Worm (Caenorhabditis elegans) whole organism, L2 larva: ENCODE results near the gene F56B3.9.
A peak's percentile ranks its signal among the peaks of the same experiment; 100 is the strongest.

Source experiments
- C34F6.9 ChIP-seq: fragments of 150-350 bp; optimal IDR thresholded peaks from 2 replicates; lab custom pipeline; 2014; ENCODE audit warnings: missing biosample characterization, missing genetic modification characterization
- F13H6.1 ChIP-seq: sonication (generic microtip); optimal IDR thresholded peaks from 2 replicates; lab custom pipeline; 2016; ENCODE audit warnings: missing genetic modification characterization, missing compliant biosample characterization
- ZK546.5 ChIP-seq: sonication (generic microtip); optimal IDR thresholded peaks from 2 replicates; lab custom pipeline; 2017; ENCODE audit warnings: missing biosample characterization, missing genetic modification characterization
- alr-1 ChIP-seq: fragments of 150-350 bp; optimal IDR thresholded peaks from 2 replicates; lab custom pipeline; 2014; ENCODE audit warnings: missing biosample characterization, missing genetic modification characterization
- aly-2 ChIP-seq: fragments of 150-350 bp; optimal IDR thresholded peaks from 2 replicates; lab custom pipeline; 2014; ENCODE audit warnings: missing biosample characterization, missing genetic modification characterization
- ama-1 ChIP-seq: fragments of 150-350 bp; optimal IDR thresholded peaks from 2 replicates; lab custom pipeline; 2018; ENCODE audit warnings: inconsistent platforms
- blmp-1 ChIP-seq: sonication (generic microtip); optimal IDR thresholded peaks from 2 replicates; lab custom pipeline; 2017; ENCODE audit warnings: missing genetic modification characterization, mild to moderate bottlenecking, missing compliant biosample characterization, antibody characterized with exemption, moderate library complexity; ENCODE audit not compliant: insufficient read depth
- ceh-16 ChIP-seq: fragments of 150-350 bp; optimal IDR thresholded peaks from 2 replicates; lab custom pipeline; 2014; ENCODE audit warnings: missing biosample characterization, missing genetic modification characterization
- ceh-82 ChIP-seq: fragments of 150-350 bp; optimal IDR thresholded peaks from 2 replicates; lab custom pipeline; 2014; ENCODE audit warnings: missing biosample characterization, missing genetic modification characterization
- crh-2 ChIP-seq: sonication (generic microtip); optimal IDR thresholded peaks from 2 replicates; lab custom pipeline; 2017; ENCODE audit warnings: missing biosample characterization, missing genetic modification characterization
- dmd-4 ChIP-seq: sonication (generic microtip); optimal IDR thresholded peaks from 2 replicates; lab custom pipeline; 2017; ENCODE audit warnings: missing biosample characterization, missing genetic modification characterization
- elt-1 ChIP-seq: fragments of 150-350 bp; optimal IDR thresholded peaks from 2 replicates; lab custom pipeline; 2014; ENCODE audit warnings: missing biosample characterization, missing genetic modification characterization
- elt-3 ChIP-seq: sonication (generic microtip); optimal IDR thresholded peaks from 2 replicates; lab custom pipeline; 2017; ENCODE audit warnings: missing biosample characterization, missing genetic modification characterization
- fos-1 ChIP-seq: fragments of 150-350 bp; optimal IDR thresholded peaks from 2 replicates; lab custom pipeline; 2014; ENCODE audit warnings: missing biosample characterization, missing genetic modification characterization
- gmeb-1 ChIP-seq: fragments of 150-350 bp; optimal IDR thresholded peaks from 2 replicates; lab custom pipeline; 2014; ENCODE audit warnings: missing biosample characterization, missing genetic modification characterization
- lin-11 ChIP-seq: fragments of 150-350 bp; sonication (generic microtip); optimal IDR thresholded peaks from 2 replicates; lab custom pipeline; 2014; ENCODE audit warnings: missing biosample characterization, missing genetic modification characterization, inconsistent platforms, mixed read lengths
- lin-39 ChIP-seq: fragments of 150-350 bp; optimal IDR thresholded peaks from 2 replicates; lab custom pipeline; 2014; ENCODE audit warnings: missing biosample characterization, missing genetic modification reagents, missing genetic modification characterization
- lsy-2 ChIP-seq, 2 experiments: fragments of 150-350 bp in 1 of 2; sonication (generic microtip) in 1 of 2; optimal IDR thresholded peaks; 2 replicates each; lab custom pipeline; 2014 to 2017; ENCODE audit warnings: missing biosample characterization in 2 of 2, missing genetic modification characterization in 2 of 2
- mbf-1 ChIP-seq: sonication (generic microtip); optimal IDR thresholded peaks from 2 replicates; lab custom pipeline; 2017; ENCODE audit warnings: missing biosample characterization, missing genetic modification characterization
- mdl-1 ChIP-seq, 2 experiments: fragments of 150-350 bp in 1 of 2; sonication (generic microtip) in 1 of 2; optimal IDR thresholded peaks; 2 replicates each; lab custom pipeline; 2017; ENCODE audit warnings: missing biosample characterization in 2 of 2, missing genetic modification characterization in 2 of 2
- nhr-11 ChIP-seq: fragments of 150-350 bp; optimal IDR thresholded peaks from 2 replicates; lab custom pipeline; 2014; ENCODE audit warnings: missing biosample characterization, missing genetic modification characterization
- nhr-12 ChIP-seq: fragments of 150-350 bp; optimal IDR thresholded peaks from 2 replicates; lab custom pipeline; 2014; ENCODE audit warnings: missing biosample characterization, missing genetic modification characterization
- nhr-129 ChIP-seq: fragments of 150-350 bp; optimal IDR thresholded peaks from 2 replicates; lab custom pipeline; 2014; ENCODE audit warnings: missing biosample characterization, missing genetic modification characterization
- nhr-21 ChIP-seq: fragments of 150-350 bp; optimal IDR thresholded peaks from 2 replicates; lab custom pipeline; 2014; ENCODE audit warnings: missing biosample characterization, missing genetic modification characterization
- nhr-23 ChIP-seq: fragments of 150-350 bp; optimal IDR thresholded peaks from 2 replicates; lab custom pipeline; 2014; ENCODE audit warnings: missing biosample characterization, missing genetic modification reagents, missing genetic modification characterization
- nhr-237 ChIP-seq: fragments of 150-350 bp; optimal IDR thresholded peaks from 2 replicates; lab custom pipeline; 2014; ENCODE audit warnings: missing biosample characterization, missing genetic modification characterization
- nhr-25 ChIP-seq: fragments of 150-350 bp; sonication (generic microtip); optimal IDR thresholded peaks from 3 replicates; lab custom pipeline; 2014; ENCODE audit warnings: missing biosample characterization, missing genetic modification characterization
- nhr-6 ChIP-seq: fragments of 150-350 bp; optimal IDR thresholded peaks from 2 replicates; lab custom pipeline; 2014; ENCODE audit warnings: missing biosample characterization, missing genetic modification characterization
- nhr-77 ChIP-seq: fragments of 150-350 bp; optimal IDR thresholded peaks from 2 replicates; lab custom pipeline; 2014; ENCODE audit warnings: missing biosample characterization, missing genetic modification characterization
- peb-1 ChIP-seq: fragments of 150-350 bp; optimal IDR thresholded peaks from 2 replicates; lab custom pipeline; 2014; ENCODE audit warnings: missing biosample characterization, missing genetic modification characterization
- sem-4 ChIP-seq: fragments of 150-350 bp; optimal IDR thresholded peaks from 2 replicates; lab custom pipeline; 2014; ENCODE audit warnings: missing biosample characterization, missing genetic modification reagents, missing genetic modification characterization
- skn-1 ChIP-seq: sonication (generic microtip); optimal IDR thresholded peaks from 2 replicates; lab custom pipeline; 2017; ENCODE audit warnings: missing biosample characterization, missing genetic modification characterization
- sma-3 ChIP-seq: sonication (generic microtip); optimal IDR thresholded peaks from 2 replicates; lab custom pipeline; 2016; ENCODE audit warnings: missing genetic modification reagents, missing genetic modification characterization, missing compliant biosample characterization
- sma-9 ChIP-seq, 2 experiments: fragments of 150-350 bp in 1 of 2; sonication (generic microtip) in 1 of 2; optimal IDR thresholded peaks; 2 replicates each; lab custom pipeline; 2014 to 2016; ENCODE audit warnings: missing genetic modification characterization in 2 of 2, mild to moderate bottlenecking in 1 of 2, missing biosample characterization in 1 of 2, missing compliant biosample characterization in 1 of 2, missing genetic modification reagents in 1 of 2, moderate library complexity in 1 of 2
- unc-39 ChIP-seq: fragments of 150-350 bp; optimal IDR thresholded peaks from 2 replicates; lab custom pipeline; 2014; ENCODE audit warnings: missing biosample characterization, missing genetic modification characterization
- unc-55 ChIP-seq: fragments of 150-350 bp; sonication (generic microtip); optimal IDR thresholded peaks from 3 replicates; lab custom pipeline; 2014; ENCODE audit warnings: missing biosample characterization, missing genetic modification reagents, missing genetic modification characterization
- unc-62 ChIP-seq: fragments of 150-350 bp; optimal IDR thresholded peaks from 2 replicates; lab custom pipeline; 2014; ENCODE audit warnings: missing biosample characterization, missing genetic modification reagents, missing genetic modification characterization
- zag-1 ChIP-seq: fragments of 150-350 bp; optimal IDR thresholded peaks from 2 replicates; lab custom pipeline; 2014; ENCODE audit warnings: missing biosample characterization, missing genetic modification characterization
- ztf-1 ChIP-seq: fragments of 200-800 bp; sonication (Bioruptor generic); conservative IDR thresholded peaks from 2 replicates; pipeline ENCODE4 v1.3.6; 2022; ENCODE audit warnings: missing genetic modification characterization, missing compliant biosample characterization
- ztf-11 ChIP-seq: sonication (generic microtip); optimal IDR thresholded peaks from 2 replicates; lab custom pipeline; 2017; ENCODE audit warnings: missing biosample characterization, missing genetic modification characterization
- ztf-4 ChIP-seq: fragments of 150-350 bp; optimal IDR thresholded peaks from 2 replicates; lab custom pipeline; 2014; ENCODE audit warnings: missing biosample characterization, missing genetic modification characterization

The F56B3.9 gene

DNA sequence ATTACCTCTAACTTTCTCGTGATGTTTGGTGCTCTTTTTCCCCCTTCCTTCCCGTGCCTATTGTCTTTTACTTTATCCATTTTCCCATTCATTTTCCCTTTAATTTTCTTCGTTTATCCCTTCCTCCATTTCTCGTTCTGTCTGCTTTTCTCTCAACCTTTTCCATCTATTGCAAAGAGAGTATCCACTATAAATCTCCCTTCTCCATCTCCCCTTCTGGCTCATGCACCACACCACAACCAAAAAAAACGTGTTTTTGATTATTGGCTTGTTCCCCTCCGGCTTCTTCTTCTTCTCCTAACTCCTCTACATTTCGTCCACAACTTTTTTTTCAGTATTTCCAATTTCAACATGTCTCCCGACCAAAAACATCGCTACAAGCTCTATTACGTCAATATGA, 10.9 kb upstream of the F56B3.9 start, which contains the start of gene gst-40:
Gene gst-40, plus strand, starts transcription at position 236 of the 400 bp plus-strand sequence.
- no peak for TF ChIP-seq dmd-4 (tag; lab: Kevin White, UChicago)
- no peak for TF ChIP-seq alr-1 (tag; lab: Kevin White, UChicago)
- TF ChIP-seq unc-55 (GFP tag; lab: Kevin White, UChicago) = peak; percentile 23
- TF ChIP-seq lin-39 (tag; lab: Kevin White, UChicago) = no peak
- TF ChIP-seq nhr-21 (tag; lab: Kevin White, UChicago) = no peak
- TF ChIP-seq elt-1 (tag; lab: Kevin White, UChicago) = no peak
- no peak for TF ChIP-seq lsy-2 (tag; optimal IDR thresholded peaks at IDR 0.05; lab: Kevin White, UChicago)

DNA sequence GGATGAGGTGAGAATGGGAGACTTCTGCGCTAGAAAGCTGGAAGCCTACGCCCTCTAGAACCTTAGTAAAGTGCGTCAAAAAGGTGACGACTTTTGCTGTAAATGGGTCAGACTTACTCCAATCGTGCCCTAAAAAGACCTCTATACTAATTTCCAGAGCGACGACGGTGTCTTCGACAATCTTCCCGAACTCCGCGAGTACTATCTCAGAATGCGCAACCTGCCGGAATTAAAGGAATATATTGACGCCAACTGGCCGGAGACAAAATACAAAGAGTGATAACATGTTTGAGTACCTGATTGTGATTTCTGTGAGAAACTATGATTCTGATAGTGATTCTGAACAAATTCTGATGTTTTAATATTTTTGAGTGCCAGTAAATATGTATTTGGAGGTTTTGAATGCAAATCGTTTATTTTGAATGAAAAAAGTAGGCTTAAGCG, 9.1 kb upstream of the F56B3.9 start:
- TF ChIP-seq nhr-237 (tag; lab: Kevin White, UChicago) (no peak), nhr-21 (tag; lab: Kevin White, UChicago) (peak; percentile 26), sma-3 (GFP tag; lab: Kevin White, UChicago) (peak; percentile 78), sma-9 (GFP tag; optimal IDR thresholded peaks at IDR 0.05; lab: Kevin White, UChicago) (peak; percentile 13), sma-9 (tag; optimal IDR thresholded peaks at IDR 0.05; lab: Kevin White, UChicago) (no peak), crh-2 (tag; lab: Kevin White, UChicago) (peak; percentile 19), ama-1 (lab: Kevin White, UChicago) (peak; percentile 80)

DNA sequence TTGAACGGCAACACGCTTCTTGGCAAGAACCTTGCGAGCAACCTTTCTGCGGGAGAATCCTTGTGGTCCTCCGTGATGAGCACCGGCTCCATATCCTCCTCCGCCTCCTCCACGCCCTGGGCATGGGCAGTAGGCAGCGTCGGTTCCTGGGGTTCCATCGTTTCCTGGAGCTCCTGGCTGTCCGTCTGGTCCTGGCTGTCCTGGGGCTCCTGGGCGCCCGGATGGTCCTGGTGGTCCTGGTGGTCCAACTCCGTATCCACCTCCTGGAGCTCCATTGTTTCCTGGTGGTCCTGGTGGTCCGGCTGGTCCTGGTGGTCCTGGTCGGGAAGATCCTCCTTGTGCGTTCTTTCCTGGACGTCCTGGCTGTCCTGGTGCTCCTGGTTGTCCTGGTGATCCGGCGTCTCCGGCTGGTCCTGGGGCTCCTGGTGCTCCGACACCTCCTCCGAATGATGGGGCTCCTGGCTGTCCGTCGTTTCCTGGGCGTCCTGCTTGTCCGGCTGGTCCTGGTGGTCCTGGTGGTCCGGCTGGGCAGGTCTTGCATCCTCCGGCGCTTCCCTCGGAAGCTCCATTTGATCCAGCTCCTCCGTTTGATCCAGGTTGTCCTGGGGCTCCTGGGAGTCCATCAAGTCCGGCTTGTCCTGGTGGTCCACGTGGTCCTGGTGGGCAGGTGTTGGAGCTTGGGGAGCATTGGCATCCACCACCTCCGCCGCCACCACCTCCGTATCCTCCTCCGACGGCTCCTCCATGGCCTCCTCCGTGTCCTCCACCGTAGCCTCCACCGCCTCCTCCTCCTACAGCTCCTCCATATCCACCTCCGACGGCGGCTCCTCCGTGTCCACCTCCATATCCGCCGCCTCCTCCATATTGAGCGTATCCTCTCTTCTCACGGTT, 8.4 kb upstream of the F56B3.9 start:
- TF ChIP-seq blmp-1 (tag; lab: Kevin White, UChicago) (no peak), aly-2 (tag; lab: Kevin White, UChicago) (no peak), nhr-77 (tag; lab: Kevin White, UChicago) (no peak), mdl-1 (tag; optimal IDR thresholded peaks at IDR 0.05; lab: Kevin White, UChicago) (no peak), dmd-4 (tag; lab: Kevin White, UChicago) (no peak), nhr-23 (tag; lab: Kevin White, UChicago) (no peak), ZK546.5 (tag; lab: Kevin White, UChicago) (no peak), nhr-11 (no peak), unc-39 (no peak), nhr-25 (no peak)

DNA sequence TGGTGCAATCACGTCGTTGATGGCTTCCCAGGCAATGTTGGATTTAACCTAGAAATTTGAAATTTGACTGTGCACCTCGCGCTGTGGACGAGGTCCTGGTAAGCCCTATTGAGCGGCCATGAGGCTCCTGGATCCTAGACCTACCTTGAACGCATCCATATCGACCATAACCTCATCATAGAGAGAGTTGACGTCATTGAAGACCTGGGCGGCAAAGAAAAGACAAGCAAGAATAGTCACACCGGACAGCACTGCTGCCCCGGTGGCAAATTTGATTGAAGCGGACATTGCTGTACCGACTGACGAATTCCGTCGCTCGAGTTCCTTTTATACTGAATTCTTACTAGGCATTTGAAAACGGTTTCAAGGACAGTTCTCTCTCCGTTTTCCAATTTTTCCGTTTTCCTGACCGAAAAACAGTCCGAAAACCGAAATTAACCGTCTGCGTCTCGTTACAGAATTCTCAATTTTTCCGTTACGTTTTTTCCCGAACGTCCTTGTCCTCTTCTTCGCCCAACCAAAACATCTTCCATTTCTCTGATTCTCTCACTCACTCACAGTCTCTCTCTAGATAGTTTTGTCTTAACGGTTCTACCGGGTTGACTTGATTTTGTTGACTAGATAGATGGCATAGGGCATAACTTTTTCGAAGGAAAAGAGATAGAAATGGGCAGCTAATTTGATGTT, 7.6 kb upstream of the F56B3.9 start, which contains the start of gene col-103:
Gene col-103, minus strand, starts transcription at position 302 of the 687 bp plus-strand sequence.
- TF ChIP-seq C34F6.9 (tag; lab: Kevin White, UChicago) (no peak), nhr-129 (tag; lab: Kevin White, UChicago) (peak; percentile 54), nhr-23 (tag; lab: Kevin White, UChicago) (no peak), ama-1 (lab: Kevin White, UChicago) (peak; percentile 93), ZK546.5 (tag; lab: Kevin White, UChicago) (no peak), skn-1 (tag; lab: Kevin White, UChicago) (no peak), sma-3 (GFP tag; lab: Kevin White, UChicago) (peak; percentile 48), peb-1 (tag; lab: Kevin White, UChicago) (no peak), ztf-11 (tag; lab: Kevin White, UChicago) (no peak), nhr-11 (no peak), elt-3 (no peak), unc-39 (no peak), ztf-4 (no peak), elt-1 (tag; lab: Kevin White, UChicago) (no peak), blmp-1 (tag; lab: Kevin White, UChicago) (no peak), sma-9 (GFP tag; optimal IDR thresholded peaks at IDR 0.05; lab: Kevin White, UChicago) (no peak), sma-9 (tag; optimal IDR thresholded peaks at IDR 0.05; lab: Kevin White, UChicago) (no peak), mdl-1 (tag; optimal IDR thresholded peaks at IDR 0.05; lab: Kevin White, UChicago) (no peak), unc-62 (GFP tag; lab: Kevin White, UChicago) (no peak), ceh-82 (no peak), crh-2 (tag; lab: Kevin White, UChicago) (no peak), dmd-4 (tag; lab: Kevin White, UChicago) (no peak), F13H6.1 (no peak), ceh-16 (tag; lab: Kevin White, UChicago) (peak; percentile 11), zag-1 (tag; lab: Kevin White, UChicago) (no peak), sem-4 (tag; lab: Kevin White, UChicago) (no peak), mbf-1 (tag; lab: Kevin White, UChicago) (no peak), ztf-1 (no peak), nhr-77 (tag; lab: Kevin White, UChicago) (no peak), lsy-2 (tag; optimal IDR thresholded peaks at IDR 0.05; lab: Kevin White, UChicago) (no peak), fos-1 (peak; percentile 22), nhr-12 (no peak), lin-11 (tag; lab: Kevin White, UChicago) (no peak), aly-2 (tag; lab: Kevin White, UChicago) (no peak), nhr-6 (tag; lab: Kevin White, UChicago) (no peak), gmeb-1 (tag; lab: Kevin White, UChicago) (peak; percentile 34), unc-55 (GFP tag; lab: Kevin White, UChicago) (no peak), lin-39 (tag; lab: Kevin White, UChicago) (no peak), nhr-237 (tag; lab: Kevin White, UChicago) (no peak)
